Fruit fly (Drosophila melanogaster): ENCODE results near the gene yellow-k.

dm6 chr3L:15563851-15564106, 43.4 kb downstream of the yellow-k start:
- TF ChIP-seq GATAe (GFP tag; conservative IDR thresholded peaks at IDR 0.05) (no peak), lola (GFP tag; optimal IDR thresholded peaks at IDR 0.05) (no peak), Ets65A (GFP tag) (no peak), Sin3A (optimal IDR thresholded peaks at IDR 0.05) (no peak)

Data from whole organism, embryonic.